Fruit fly (Drosophila melanogaster) whole organism, prepupa: ENCODE results near the gene CG42752.

Experiments used
- Blimp-1 ChIP-seq: fragments of 200-800 bp; sonication (Bioruptor generic); optimal IDR thresholded peaks from 3 replicates; lab custom pipeline; 2017; ENCODE audit warnings: missing biosample characterization, missing genetic modification characterization, mild to moderate bottlenecking, moderate library complexity, missing genetic modification reagents
- CG10631 ChIP-seq: fragments of 200-800 bp; sonication (Bioruptor generic); optimal IDR thresholded peaks from 2 replicates; lab custom pipeline; 2016; ENCODE audit warnings: missing biosample characterization, missing genetic modification characterization
- CG10669 ChIP-seq: fragments of 200-800 bp; sonication (Bioruptor generic); optimal IDR thresholded peaks from 3 replicates; lab custom pipeline; 2018; ENCODE audit warnings: missing biosample characterization, mild to moderate bottlenecking, missing genetic modification characterization, moderate library complexity
- CG11294 ChIP-seq: fragments of 200-800 bp; sonication (Bioruptor generic); IDR thresholded peaks from 2 replicates; pipeline ENCODE4 v1.3.6; 2022; ENCODE audit warnings: missing biosample characterization, missing genetic modification characterization
- CG15336 ChIP-seq: fragments of 200-800 bp; sonication (Bioruptor generic); IDR thresholded peaks from 2 replicates; pipeline ENCODE4 v1.3.6; 2022; ENCODE audit warnings: missing biosample characterization, missing genetic modification characterization
- CG1621 ChIP-seq: fragments of 200-800 bp; sonication (Bioruptor generic); optimal IDR thresholded peaks from 3 replicates; lab custom pipeline; 2018; ENCODE audit warnings: missing biosample characterization, mild to moderate bottlenecking, missing genetic modification characterization
- CG31627 ChIP-seq: fragments of 200-800 bp; sonication (Bioruptor generic); optimal IDR thresholded peaks from 3 replicates; lab custom pipeline; 2016; ENCODE audit warnings: missing biosample characterization, missing genetic modification characterization
- CG32006 ChIP-seq: fragments of 200-800 bp; sonication (Bioruptor generic); optimal IDR thresholded peaks from 3 replicates; lab custom pipeline; 2017; ENCODE audit warnings: missing biosample characterization, mild to moderate bottlenecking, missing genetic modification characterization
- CG6276 ChIP-seq: fragments of 200-800 bp; sonication (Bioruptor generic); optimal IDR thresholded peaks from 2 replicates; lab custom pipeline; 2017; ENCODE audit warnings: missing biosample characterization, mild to moderate bottlenecking, missing genetic modification characterization
- CG6854 ChIP-seq: fragments of 200-800 bp; sonication (Bioruptor generic); optimal IDR thresholded peaks from 2 replicates; lab custom pipeline; 2017; ENCODE audit warnings: missing biosample characterization, mild to moderate bottlenecking, missing genetic modification characterization
- CG8119 ChIP-seq: fragments of 200-800 bp; sonication (Bioruptor generic); IDR thresholded peaks from 3 replicates; pipeline ENCODE4 v1.3.6; 2022; ENCODE audit warnings: missing biosample characterization, missing genetic modification characterization
- CG8319 ChIP-seq: fragments of 200-800 bp; sonication (Bioruptor generic); optimal IDR thresholded peaks from 3 replicates; lab custom pipeline; 2016; ENCODE audit warnings: missing biosample characterization, missing genetic modification characterization
- CG8632 ChIP-seq: fragments of 200-800 bp; sonication (Bioruptor generic); optimal IDR thresholded peaks from 3 replicates; lab custom pipeline; 2016; ENCODE audit warnings: missing biosample characterization, missing genetic modification characterization
- Eip78C ChIP-seq: fragments of 200-800 bp; sonication (Bioruptor generic); peaks from one replicate; lab custom pipeline; 2016; ENCODE audit warnings: missing biosample characterization, missing genetic modification characterization
- Eip93F ChIP-seq: fragments of 200-800 bp; sonication (Bioruptor generic); optimal IDR thresholded peaks from 2 replicates; lab custom pipeline; 2016; ENCODE audit warnings: missing biosample characterization, mild to moderate bottlenecking, missing genetic modification characterization
- Gug ChIP-seq: fragments of 200-800 bp; sonication (Bioruptor generic); IDR thresholded peaks from 2 replicates; pipeline ENCODE4 v1.3.6; 2022; ENCODE audit warnings: missing biosample characterization, missing genetic modification characterization
- Hr4 ChIP-seq: fragments of 200-800 bp; sonication (Bioruptor generic); optimal IDR thresholded peaks from 3 replicates; lab custom pipeline; 2016; ENCODE audit warnings: missing biosample characterization, missing genetic modification characterization
- Lpt ChIP-seq: fragments of 200-800 bp; sonication (Bioruptor generic); optimal IDR thresholded peaks from 3 replicates; lab custom pipeline; 2016; ENCODE audit warnings: missing biosample characterization, missing genetic modification characterization
- OdsH ChIP-seq: fragments of 200-800 bp; sonication (Bioruptor generic); optimal IDR thresholded peaks from 3 replicates; lab custom pipeline; 2016; ENCODE audit warnings: missing biosample characterization, missing genetic modification characterization
- Sox102F ChIP-seq: fragments of 200-800 bp; sonication (Bioruptor generic); optimal IDR thresholded peaks from 2 replicates; lab custom pipeline; 2016; ENCODE audit warnings: missing biosample characterization, mild to moderate bottlenecking, missing genetic modification characterization
- Sox14 ChIP-seq: fragments of 200-800 bp; sonication (Bioruptor generic); optimal IDR thresholded peaks from 3 replicates; lab custom pipeline; 2016; ENCODE audit warnings: missing biosample characterization, missing genetic modification characterization
- Sox15 ChIP-seq: fragments of 200-800 bp; sonication (Bioruptor generic); optimal IDR thresholded peaks from 3 replicates; lab custom pipeline; 2016; ENCODE audit warnings: missing biosample characterization, missing genetic modification characterization
- achi ChIP-seq: fragments of 200-800 bp; sonication (Bioruptor generic); optimal IDR thresholded peaks from 3 replicates; lab custom pipeline; 2016; ENCODE audit warnings: missing biosample characterization, missing genetic modification characterization
- acj6 ChIP-seq: fragments of 200-800 bp; sonication (Bioruptor generic); optimal IDR thresholded peaks from 3 replicates; lab custom pipeline; 2016; ENCODE audit warnings: missing biosample characterization, missing genetic modification characterization
- cyc ChIP-seq: fragments of 200-800 bp; sonication (Bioruptor generic); optimal IDR thresholded peaks from 3 replicates; lab custom pipeline; 2016; ENCODE audit warnings: missing biosample characterization, missing genetic modification characterization
- dac ChIP-seq: fragments of 200-800 bp; sonication (Bioruptor generic); optimal IDR thresholded peaks from 2 replicates; lab custom pipeline; 2017; ENCODE audit warnings: missing biosample characterization, mild to moderate bottlenecking, missing genetic modification characterization
- esn ChIP-seq: fragments of 200-800 bp; sonication (Bioruptor generic); optimal IDR thresholded peaks from 2 replicates; lab custom pipeline; 2016; ENCODE audit warnings: missing biosample characterization, mild to moderate bottlenecking, missing genetic modification characterization, moderate library complexity
- lz ChIP-seq: fragments of 200-800 bp; sonication (Bioruptor generic); optimal IDR thresholded peaks from 3 replicates; lab custom pipeline; 2016; ENCODE audit warnings: missing biosample characterization, missing genetic modification characterization
- pdm3 ChIP-seq: fragments of 200-800 bp; sonication (Bioruptor generic); optimal IDR thresholded peaks from 3 replicates; lab custom pipeline; 2016; ENCODE audit warnings: missing biosample characterization, missing genetic modification characterization
- spab ChIP-seq: fragments of 200-800 bp; sonication (Bioruptor generic); optimal IDR thresholded peaks from 2 replicates; lab custom pipeline; 2017; ENCODE audit warnings: missing biosample characterization, mild to moderate bottlenecking, missing genetic modification characterization, missing genetic modification reagents
- svp ChIP-seq: fragments of 200-800 bp; sonication (Bioruptor generic); peaks from one replicate; lab custom pipeline; 2016; ENCODE audit warnings: missing biosample characterization, missing genetic modification characterization
- topi ChIP-seq: fragments of 200-800 bp; sonication (Bioruptor generic); optimal IDR thresholded peaks from 3 replicates; lab custom pipeline; 2016; ENCODE audit warnings: missing biosample characterization, missing genetic modification characterization

The CG42752 gene

DNA sequence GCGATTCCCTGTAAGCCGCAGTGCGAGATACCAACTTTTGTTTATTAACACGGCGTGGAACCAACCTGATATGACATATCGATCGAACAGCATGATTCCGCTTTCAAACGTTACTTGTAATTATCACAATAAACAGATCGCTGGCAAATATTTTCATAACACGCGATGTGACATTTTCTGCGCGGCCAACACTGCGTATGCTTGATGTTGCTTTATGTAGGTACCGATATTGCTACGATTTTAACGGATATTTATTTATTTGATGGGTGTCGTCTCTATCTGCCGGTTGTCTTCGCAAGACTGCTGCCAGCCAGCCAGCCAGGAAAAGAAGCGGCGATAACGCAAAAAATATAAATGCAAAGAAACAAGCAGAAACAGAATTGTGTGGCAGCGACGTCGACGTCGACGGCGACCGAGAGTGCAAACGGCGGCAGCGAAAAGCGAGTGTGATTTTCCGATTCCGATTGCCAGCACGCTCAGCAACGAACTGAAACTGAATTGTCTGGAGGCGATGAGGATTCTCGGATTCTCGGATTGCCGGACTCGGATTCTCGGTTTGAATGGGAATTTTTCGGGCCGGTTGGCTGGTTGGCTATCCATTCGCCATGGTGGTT lies 42.4 kb upstream of the CG42752 start:
- TF ChIP-seq spab = no peak
- no peak for TF ChIP-seq esn (GFP tag; lab: Kevin White, UChicago)
- no peak for TF ChIP-seq acj6
- no peak for TF ChIP-seq pdm3 (GFP tag; lab: Kevin White, UChicago)
- TF ChIP-seq Blimp-1 (GFP tag; lab: Kevin White, UChicago) = no peak
- TF ChIP-seq CG32006 (GFP tag; lab: Kevin White, UChicago) = no peak

DNA sequence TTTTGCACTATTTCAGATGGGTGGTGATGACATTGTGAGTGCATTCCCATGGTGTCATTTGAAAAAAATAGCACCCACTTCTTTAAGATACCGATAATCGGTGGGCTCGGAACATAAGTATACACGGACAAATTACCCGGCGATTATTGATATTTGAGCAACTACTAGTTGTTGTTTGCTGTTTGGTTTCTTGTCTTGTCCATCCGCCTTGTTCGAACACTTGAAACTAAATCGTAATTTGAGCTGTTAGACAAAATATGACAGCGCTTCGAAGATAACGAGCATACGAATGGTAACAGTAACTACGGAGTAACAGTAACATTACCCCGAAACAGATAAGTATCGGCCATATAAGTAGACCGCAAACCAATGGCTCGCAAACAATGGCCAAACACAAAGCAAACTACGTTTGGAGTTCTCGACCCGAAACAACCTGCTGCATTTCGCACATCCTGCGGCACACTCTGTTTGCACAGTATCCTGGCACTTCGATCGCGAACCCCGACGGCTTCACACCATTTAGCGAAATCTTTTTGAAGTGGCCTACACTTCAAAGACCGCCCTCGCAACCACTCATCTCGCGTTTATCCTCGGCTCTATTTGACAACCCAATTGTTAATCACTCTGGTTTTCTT lies 41.1 kb upstream of the CG42752 start:
- no peak for TF ChIP-seq cyc (GFP tag; lab: Kevin White, UChicago)

- TF ChIP-seq OdsH (GFP tag; lab: Kevin White, UChicago) (no peak), CG8119 (no peak), CG11294 (GFP tag; lab: Robert Waterston, UW) (no peak), CG32006 (GFP tag; lab: Kevin White, UChicago) (no peak), CG6276 (GFP tag; lab: Kevin White, UChicago) (no peak), Eip78C (GFP tag; lab: Kevin White, UChicago) (peak; percentile 32)
Measured at dm6 chr2L:18777442-18777841, 37.5 kb upstream of the CG42752 start.

- TF ChIP-seq CG31627 (GFP tag; lab: Kevin White, UChicago) (no peak), CG6854 (no peak), svp (GFP tag; lab: Kevin White, UChicago) (no peak), CG10631 (GFP tag; lab: Kevin White, UChicago) (no peak), Eip78C (GFP tag; lab: Kevin White, UChicago) (peak; percentile 41)
- TF ChIP-seq, all 60 proteins: peak for 1
Measured at dm6 chr2L:18776559-18776958, 36.6 kb upstream of the CG42752 start.

dm6 chr2L:18775274-18775673 lies 35.4 kb upstream of the CG42752 start:
- no peak for TF ChIP-seq achi (GFP tag; lab: Kevin White, UChicago)
- no peak for TF ChIP-seq Eip93F (GFP tag; lab: Kevin White, UChicago)
- TF ChIP-seq lz (GFP tag; lab: Kevin White, UChicago) = no peak
- TF ChIP-seq CG8632 (GFP tag; lab: Kevin White, UChicago) = no peak
- no peak for TF ChIP-seq dac

dm6 chr2L:18767815-18768214 lies 27.9 kb upstream of the CG42752 start:
- no peak for TF ChIP-seq CG31627 (GFP tag; lab: Kevin White, UChicago)
- no peak for TF ChIP-seq CG10669
- no peak for TF ChIP-seq Sox15
- TF ChIP-seq Eip93F (GFP tag; lab: Kevin White, UChicago) = no peak
- no peak for TF ChIP-seq Hr4
- no peak for TF ChIP-seq OdsH (GFP tag; lab: Kevin White, UChicago)
- TF ChIP-seq CG8319 (GFP tag; lab: Kevin White, UChicago) = no peak
- no peak for TF ChIP-seq Sox102F (GFP tag; lab: Kevin White, UChicago)
- no peak for TF ChIP-seq Sox14 (GFP tag; lab: Kevin White, UChicago)
- TF ChIP-seq CG15336 (GFP tag; lab: Robert Waterston, UW) = no peak
- TF ChIP-seq topi (GFP tag; lab: Kevin White, UChicago) = no peak
- TF ChIP-seq CG11294 (GFP tag; lab: Robert Waterston, UW) = no peak
- no peak for TF ChIP-seq CG10631 (GFP tag; lab: Kevin White, UChicago)
- no peak for TF ChIP-seq Gug (GFP tag; lab: Robert Waterston, UW)
- no peak for TF ChIP-seq Lpt (GFP tag; lab: Kevin White, UChicago)
- TF ChIP-seq acj6 = no peak
- no peak for TF ChIP-seq CG32006 (GFP tag; lab: Kevin White, UChicago)
- TF ChIP-seq CG1621 (tag; lab: Kevin White, UChicago) = no peak
